7 worm cellular contexts compared by ENCODE assay signal in the genomic region with DNA sequence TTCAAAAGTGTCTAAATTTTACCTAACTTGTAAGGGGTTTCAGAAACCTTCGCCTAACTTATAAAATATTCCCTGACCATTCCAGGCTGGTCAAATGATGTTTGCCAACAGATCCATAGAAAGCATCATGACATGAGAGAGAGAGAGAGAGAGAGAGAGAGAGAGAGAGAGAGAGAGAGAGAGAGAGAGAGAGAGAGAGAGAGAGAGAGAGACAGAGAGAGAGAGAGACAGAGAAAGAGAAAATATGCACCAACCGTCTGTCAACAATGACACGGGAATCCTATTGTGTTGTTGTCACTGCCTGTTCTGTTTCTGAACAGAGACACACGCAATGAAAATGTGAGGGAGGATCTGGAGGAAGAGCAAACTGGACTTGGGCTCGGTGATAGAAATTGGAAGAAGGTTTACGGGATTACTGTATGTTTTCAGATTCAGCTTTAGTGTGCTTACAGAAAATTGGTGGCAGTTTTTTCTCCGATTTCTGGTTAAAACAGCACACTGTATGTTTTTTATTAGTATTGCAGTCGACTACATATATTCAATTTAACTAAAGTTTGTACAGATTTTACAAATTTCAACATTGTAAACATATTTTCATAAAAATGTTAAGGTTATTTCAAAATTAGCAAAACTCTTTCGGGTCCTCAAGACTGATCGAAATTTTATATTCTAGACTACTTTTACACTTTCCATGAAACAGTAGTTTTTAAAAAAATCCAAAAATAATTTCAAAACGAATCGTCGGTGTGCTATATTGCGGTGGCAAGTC.
A peak's percentile ranks its signal among the peaks of the same experiment; 100 is the strongest.
TF ChIP-seq lines count a peak whose summit lies in the region.

No protein-coding gene starts in this region.

TF ChIP-seq in whole organism, L1 larva, 84 proteins besides CTCF, POLR2A, EP300 and RAD21:
- peak; percentile 40 for TF ChIP-seq mep-1 (tag; optimal IDR thresholded peaks at IDR 0.05; lab: Kevin White, UChicago)
- peak; percentile 13 for TF ChIP-seq lin-14 (GFP tag; optimal IDR thresholded peaks at IDR 0.05; lab: Kevin White, UChicago)
- TF ChIP-seq lin-35 (GFP tag; optimal IDR thresholded peaks at IDR 0.05; lab: Kevin White, UChicago): peak in 1 of 2 experiments; percentile 47
- TF ChIP-seq efl-1 (optimal IDR thresholded peaks at IDR 0.05; lab: Kevin White, UChicago): peak; percentile 12 to 27
- no peak for TF ChIP-seq efl-1 (GFP tag; optimal IDR thresholded peaks at IDR 0.05 in 1 of 2; lab: Kevin White, UChicago)
- TF ChIP-seq jun-1 (tag; optimal IDR thresholded peaks at IDR 0.05; lab: Kevin White, UChicago): peak; percentile 14
- no peak for TF ChIP-seq nhr-11 (tag; optimal IDR thresholded peaks at IDR 0.05; lab: Kevin White, UChicago)
- TF ChIP-seq unc-98 (GFP tag; IDR thresholded peaks at IDR 0.05; lab: Robert Waterston, UW): no peak
- no peak for TF ChIP-seq lin-15B (tag; optimal IDR thresholded peaks at IDR 0.05; lab: Kevin White, UChicago)
TF ChIP-seq in whole organism, L1 larva: peak in this region for 5.

TF ChIP-seq in whole organism, L2 larva, 48 proteins besides CTCF, POLR2A, EP300 and RAD21:
- TF ChIP-seq gmeb-1 (tag; optimal IDR thresholded peaks at IDR 0.05; lab: Kevin White, UChicago) (peak; percentile 2), R02D3.7 (tag; optimal IDR thresholded peaks at IDR 0.05; lab: Kevin White, UChicago) (no peak), ztf-4 (tag; optimal IDR thresholded peaks at IDR 0.05; lab: Kevin White, UChicago) (no peak), zag-1 (tag; optimal IDR thresholded peaks at IDR 0.05; lab: Kevin White, UChicago) (no peak), Y55F3AM.14 (GFP tag; optimal IDR thresholded peaks at IDR 0.05; lab: Kevin White, UChicago) (no peak), crh-2 (tag; optimal IDR thresholded peaks at IDR 0.05; lab: Kevin White, UChicago) (peak; percentile 30), egl-27 (tag; optimal IDR thresholded peaks at IDR 0.05; lab: Kevin White, UChicago) (no peak), nhr-129 (tag; optimal IDR thresholded peaks at IDR 0.05; lab: Kevin White, UChicago) (peak; percentile 26), mab-5 (tag; optimal IDR thresholded peaks at IDR 0.05; lab: Kevin White, UChicago) (no peak)

TF ChIP-seq in whole organism, L3 larva, 47 proteins besides CTCF, POLR2A, EP300 and RAD21:
- no peak for TF ChIP-seq nhr-67 (tag; optimal IDR thresholded peaks at IDR 0.05; lab: Kevin White, UChicago)
- peak; percentile 74 for TF ChIP-seq pha-4 (tag; optimal IDR thresholded peaks at IDR 0.05; lab: Kevin White, UChicago)
TF ChIP-seq in whole organism, L3 larva: peak in this region for 1.

TF ChIP-seq in whole organism, L4 larva, 104 proteins besides CTCF, POLR2A, EP300 and RAD21 (continues in another document):
- no peak for TF ChIP-seq attf-4 (tag; optimal IDR thresholded peaks at IDR 0.05; lab: Kevin White, UChicago)
- no peak for TF ChIP-seq nhr-41 (GFP tag; IDR thresholded peaks at IDR 0.05; lab: Robert Waterston, UW)
- TF ChIP-seq rbr-2 (tag; optimal IDR thresholded peaks at IDR 0.05; lab: Kevin White, UChicago): no peak
- TF ChIP-seq ces-1 (GFP tag; optimal IDR thresholded peaks at IDR 0.05; lab: Kevin White, UChicago): no peak
- TF ChIP-seq mep-1 (tag; optimal IDR thresholded peaks at IDR 0.05; lab: Kevin White, UChicago): peak; percentile 42
- TF ChIP-seq vab-7 (GFP tag; IDR thresholded peaks at IDR 0.05; lab: Robert Waterston, UW): no peak
- TF ChIP-seq saeg-2 (GFP tag; IDR thresholded peaks at IDR 0.05; lab: Robert Waterston, UW): no peak
- TF ChIP-seq daf-12 (tag; optimal IDR thresholded peaks at IDR 0.05; lab: Kevin White, UChicago): no peak
- peak; percentile 46 for TF ChIP-seq hlh-30 (tag; optimal IDR thresholded peaks at IDR 0.05; lab: Kevin White, UChicago; ENCODE audit: insufficient read depth)
- no peak for TF ChIP-seq nhr-6 (tag; optimal IDR thresholded peaks at IDR 0.05; lab: Kevin White, UChicago)
- TF ChIP-seq pqm-1 (tag; optimal IDR thresholded peaks at IDR 0.05; lab: Kevin White, UChicago): no peak
- no peak for TF ChIP-seq nhr-102 (tag; optimal IDR thresholded peaks at IDR 0.05; lab: Kevin White, UChicago)
- TF ChIP-seq nhr-111 (GFP tag; optimal IDR thresholded peaks at IDR 0.05; lab: Kevin White, UChicago): no peak
- TF ChIP-seq lin-39 (tag; optimal IDR thresholded peaks at IDR 0.05; lab: Kevin White, UChicago): no peak
- no peak for TF ChIP-seq hif-1 (tag; optimal IDR thresholded peaks at IDR 0.05; lab: Kevin White, UChicago)
- TF ChIP-seq nhr-28 (tag; optimal IDR thresholded peaks at IDR 0.05; lab: Kevin White, UChicago): peak; percentile 34
- no peak for TF ChIP-seq zip-11 (GFP tag; IDR thresholded peaks at IDR 0.05; lab: Robert Waterston, UW)

TF ChIP-seq in whole organism, late embryonic, 69 proteins besides CTCF, POLR2A, EP300 and RAD21:
- TF ChIP-seq ref-2 (tag; optimal IDR thresholded peaks at IDR 0.05; lab: Kevin White, UChicago): no peak
- no peak for TF ChIP-seq unc-55 (GFP tag; optimal IDR thresholded peaks at IDR 0.05; lab: Kevin White, UChicago)
- TF ChIP-seq ceh-9 (tag; optimal IDR thresholded peaks at IDR 0.05; lab: Kevin White, UChicago): no peak
- TF ChIP-seq lin-11 (tag; optimal IDR thresholded peaks at IDR 0.05; lab: Kevin White, UChicago): peak; percentile 9
- no peak for TF ChIP-seq eyg-1 (tag; optimal IDR thresholded peaks at IDR 0.05; lab: Kevin White, UChicago)
- TF ChIP-seq dve-1 (tag; optimal IDR thresholded peaks at IDR 0.05; lab: Kevin White, UChicago): peak; percentile 59
- no peak; the same call in 1 of the 2 replicates for TF ChIP-seq sox-2 (GFP tag; IDR thresholded peaks at IDR 0.05; lab: Robert Waterston, UW)
- TF ChIP-seq C38D4.7 (GFP tag; optimal IDR thresholded peaks at IDR 0.05; lab: Kevin White, UChicago): no peak
- no peak for TF ChIP-seq ceh-30 (tag; optimal IDR thresholded peaks at IDR 0.05; lab: Kevin White, UChicago)

TF ChIP-seq in whole organism, mixed stage, embryonic, 35 proteins besides CTCF, POLR2A, EP300 and RAD21:
- no peak for TF ChIP-seq ceh-39 (tag; optimal IDR thresholded peaks at IDR 0.05; lab: Kevin White, UChicago)
- TF ChIP-seq flh-1 (GFP tag; optimal IDR thresholded peaks at IDR 0.05; lab: Kevin White, UChicago): no peak
- TF ChIP-seq nhr-28 (tag; optimal IDR thresholded peaks at IDR 0.05; lab: Kevin White, UChicago): no peak
- no peak for TF ChIP-seq zip-8 (tag; optimal IDR thresholded peaks at IDR 0.05; lab: Kevin White, UChicago)
- TF ChIP-seq M03D4.4 (tag; optimal IDR thresholded peaks at IDR 0.05; lab: Kevin White, UChicago): peak; percentile 9
- TF ChIP-seq pha-4 (tag; optimal IDR thresholded peaks at IDR 0.05; lab: Kevin White, UChicago): peak; percentile 87
- TF ChIP-seq cnd-1 (tag; optimal IDR thresholded peaks at IDR 0.05; lab: Kevin White, UChicago): peak; percentile 3

TF ChIP-seq in whole organism, young adult, 124 proteins besides CTCF, POLR2A, EP300 and RAD21:
- TF ChIP-seq hmg-1.2 (GFP tag; IDR thresholded peaks at IDR 0.05; lab: Robert Waterston, UW) (peak; percentile 55), dpl-1 (GFP tag; optimal IDR thresholded peaks at IDR 0.05; lab: Kevin White, UChicago) (no peak), egrh-3 (GFP tag; IDR thresholded peaks at IDR 0.05; lab: Robert Waterston, UW) (0 out of 2 replicates have a peak, but pooled peaks have one; percentile 21), mcd-1 (GFP tag; IDR thresholded peaks at IDR 0.05; lab: Robert Waterston, UW) (peak; percentile 35; the same call in 1 of the 2 replicates), madf-6 (GFP tag; IDR thresholded peaks at IDR 0.05; lab: Robert Waterston, UW) (no peak), attf-5 (GFP tag; optimal IDR thresholded peaks at IDR 0.05; lab: Kevin White, UChicago) (peak; percentile 25)
